Worm (Caenorhabditis elegans): ENCODE data around the gene syx-6.

Gene syx-6

ce11 chrX:3119606-3120005 lies 44.7 kb upstream of the syx-6 start:
- TF ChIP-seq nhr-237 (tag; optimal IDR thresholded peaks at IDR 0.05) (no peak), mab-5 (tag; optimal IDR thresholded peaks at IDR 0.05) (no peak), pha-4 (tag; optimal IDR thresholded peaks at IDR 0.05) (no peak), nhr-28 (tag; optimal IDR thresholded peaks at IDR 0.05) (no peak), sptf-1 (tag; optimal IDR thresholded peaks at IDR 0.05) (no peak), nhr-2 (tag; optimal IDR thresholded peaks at IDR 0.05) (no peak), flh-1 (GFP tag; optimal IDR thresholded peaks at IDR 0.05) (no peak), unc-62 (GFP tag; optimal IDR thresholded peaks at IDR 0.05) (no peak), elt-3 (tag; optimal IDR thresholded peaks at IDR 0.05) (no peak), sem-2 (GFP tag; optimal IDR thresholded peaks at IDR 0.05) (no peak), ceh-43 (GFP tag; optimal IDR thresholded peaks at IDR 0.05) (no peak)

- TF ChIP-seq ces-1 (GFP tag; optimal IDR thresholded peaks at IDR 0.05), result peak; percentile 94
- TF ChIP-seq mep-1 (tag; optimal IDR thresholded peaks at IDR 0.05), result no peak
- TF ChIP-seq lin-32 (GFP tag; optimal IDR thresholded peaks at IDR 0.05), result no peak
These were observed 38.1 kb upstream of the syx-6 start for ce11 chrX:3126233-3126632.

- TF ChIP-seq sem-2 (GFP tag; optimal IDR thresholded peaks at IDR 0.05), result no peak
- TF ChIP-seq tbx-8 (GFP tag; optimal IDR thresholded peaks at IDR 0.05), result no peak
- no peak for TF ChIP-seq ceh-39 (tag; optimal IDR thresholded peaks at IDR 0.05)
- no peak for TF ChIP-seq elt-3 (tag; optimal IDR thresholded peaks at IDR 0.05)
- TF ChIP-seq hlh-1 (tag; optimal IDR thresholded peaks at IDR 0.05), result no peak
- TF ChIP-seq bed-3 (GFP tag; optimal IDR thresholded peaks at IDR 0.05), result no peak
- TF ChIP-seq nhr-237 (tag; optimal IDR thresholded peaks at IDR 0.05), result no peak
- TF ChIP-seq cnd-1 (tag; optimal IDR thresholded peaks at IDR 0.05), result no peak
- TF ChIP-seq lin-13 (tag; optimal IDR thresholded peaks at IDR 0.05), result no peak
These were observed 37.3 kb upstream of the syx-6 start, which contains the start of gene spc-1 for ce11 chrX:3126979-3127378. spc-1 (minus strand) TSS chrX:3127079.

- TF ChIP-seq mab-5 (tag; optimal IDR thresholded peaks at IDR 0.05), result no peak
- peak; percentile 35 for TF ChIP-seq sem-2 (GFP tag; optimal IDR thresholded peaks at IDR 0.05)
- peak; percentile 88 for TF ChIP-seq sptf-1 (tag; optimal IDR thresholded peaks at IDR 0.05)
- peak; percentile 83 for TF ChIP-seq cnd-1 (tag; optimal IDR thresholded peaks at IDR 0.05)
- peak; percentile 93 for TF ChIP-seq drap-1 (GFP tag; optimal IDR thresholded peaks at IDR 0.05)
- peak; percentile 44 for TF ChIP-seq ceh-83 (GFP tag; optimal IDR thresholded peaks at IDR 0.05)
- no peak for TF ChIP-seq nhr-12 (tag; optimal IDR thresholded peaks at IDR 0.05)
- TF ChIP-seq elt-1 (tag; optimal IDR thresholded peaks at IDR 0.05; ENCODE audit: borderline replicate concordance, insufficient read depth), result no peak
- no peak for TF ChIP-seq nhr-28 (tag; optimal IDR thresholded peaks at IDR 0.05)
- peak; percentile 61 for TF ChIP-seq elt-3 (tag; optimal IDR thresholded peaks at IDR 0.05)
- peak; percentile 4 for TF ChIP-seq unc-39 (tag; optimal IDR thresholded peaks at IDR 0.05)
- TF ChIP-seq ceh-39 (tag; optimal IDR thresholded peaks at IDR 0.05), result peak; percentile 50
- TF ChIP-seq pha-4 (tag; optimal IDR thresholded peaks at IDR 0.05), result peak; percentile 94
- peak; percentile 48 for TF ChIP-seq lin-32 (GFP tag; optimal IDR thresholded peaks at IDR 0.05)
- TF ChIP-seq mep-1 (tag; optimal IDR thresholded peaks at IDR 0.05), result peak; percentile 96
- peak; percentile 95 for TF ChIP-seq mls-2 (tag; optimal IDR thresholded peaks at IDR 0.05)
- peak; percentile 93 for TF ChIP-seq ces-1 (GFP tag; optimal IDR thresholded peaks at IDR 0.05)
- no peak for TF ChIP-seq flh-1 (GFP tag; optimal IDR thresholded peaks at IDR 0.05)
- peak; percentile 75 for TF ChIP-seq ztf-11 (tag; optimal IDR thresholded peaks at IDR 0.05)
- peak; percentile 93 for TF ChIP-seq nhr-237 (tag; optimal IDR thresholded peaks at IDR 0.05)
- TF ChIP-seq nhr-76 (tag; optimal IDR thresholded peaks at IDR 0.05), result no peak
- no peak for TF ChIP-seq ceh-43 (GFP tag; optimal IDR thresholded peaks at IDR 0.05)
- peak; percentile 78 for TF ChIP-seq M03D4.4 (tag; optimal IDR thresholded peaks at IDR 0.05)
- peak; percentile 91 for TF ChIP-seq lin-13 (tag; optimal IDR thresholded peaks at IDR 0.05)
- TF ChIP-seq tbx-8 (GFP tag; optimal IDR thresholded peaks at IDR 0.05), result peak; percentile 23
- TF ChIP-seq unc-62 (GFP tag; optimal IDR thresholded peaks at IDR 0.05), result peak; percentile 91
- no peak for TF ChIP-seq bed-3 (GFP tag; optimal IDR thresholded peaks at IDR 0.05)
- TF ChIP-seq ham-2 (GFP tag; optimal IDR thresholded peaks at IDR 0.05), result peak; percentile 74
- TF ChIP-seq hlh-1 (tag; optimal IDR thresholded peaks at IDR 0.05), result peak; percentile 77
- no peak for TF ChIP-seq snpc-4 (tag; optimal IDR thresholded peaks at IDR 0.05)
- TF ChIP-seq unc-120 (tag; optimal IDR thresholded peaks at IDR 0.05; ENCODE audit: poor library complexity, severe bottlenecking), result peak; percentile 55
- peak; percentile 58 for TF ChIP-seq lsy-2 (tag; optimal IDR thresholded peaks at IDR 0.05)
- TF ChIP-seq blmp-1 (tag; optimal IDR thresholded peaks at IDR 0.05), result peak; percentile 86
- no peak for TF ChIP-seq zip-8 (tag; optimal IDR thresholded peaks at IDR 0.05)
- TF ChIP-seq nhr-2 (tag; optimal IDR thresholded peaks at IDR 0.05), result no peak
These were observed 36.6 kb upstream of the syx-6 start for ce11 chrX:3127626-3128142.
